Fruit fly (Drosophila melanogaster) whole organism, embryonic: ENCODE measurements around the gene PIG-B.

Experiments
- Adf1 ChIP-seq: fragments of 200-800 bp; sonication (Bioruptor generic); IDR thresholded peaks from 2 replicates; pipeline ENCODE4 v1.3.6; 2022; ENCODE audit warnings: missing biosample characterization, missing genetic modification characterization
- BEAF-32 ChIP-seq: fragments of 200-800 bp; sonication (Bioruptor generic); optimal IDR thresholded peaks from 3 replicates; lab custom pipeline; 2017; ENCODE audit warnings: missing biosample characterization, missing genetic modification characterization, mild to moderate bottlenecking, moderate library complexity, missing genetic modification reagents
- Bteb2 ChIP-seq: fragments of 200-800 bp; sonication (Bioruptor generic); optimal IDR thresholded peaks from 2 replicates; lab custom pipeline; 2016; ENCODE audit warnings: missing biosample characterization, missing genetic modification characterization
- CG10462 ChIP-seq: fragments of 200-800 bp; sonication (Bioruptor generic); optimal IDR thresholded peaks from 2 replicates; lab custom pipeline; 2016; ENCODE audit warnings: missing biosample characterization, missing genetic modification characterization
- CG10654 ChIP-seq: fragments of 200-800 bp; sonication (Bioruptor generic); optimal IDR thresholded peaks from 2 replicates; lab custom pipeline; 2016; ENCODE audit warnings: missing biosample characterization, missing genetic modification characterization
- CG14014 ChIP-seq: fragments of 200-800 bp; sonication (Bioruptor generic); IDR thresholded peaks from 2 replicates; pipeline ENCODE4 v1.3.6; 2022; ENCODE audit warnings: missing biosample characterization, missing genetic modification characterization
- CG14441 ChIP-seq: fragments of 200-800 bp; sonication (Bioruptor generic); IDR thresholded peaks from 2 replicates; pipeline ENCODE4 v1.3.6; 2022; ENCODE audit warnings: missing biosample characterization, missing genetic modification characterization
- CG15011 ChIP-seq: fragments of 200-800 bp; sonication (Bioruptor generic); optimal IDR thresholded peaks from 3 replicates; lab custom pipeline; 2018; ENCODE audit warnings: missing biosample characterization, mild to moderate bottlenecking, missing genetic modification characterization
- CG15514 ChIP-seq: fragments of 200-800 bp; sonication (Bioruptor generic); optimal IDR thresholded peaks from 3 replicates; lab custom pipeline; 2017; ENCODE audit warnings: missing biosample characterization, missing genetic modification characterization, mild to moderate bottlenecking, moderate library complexity, missing genetic modification reagents
- CG1602 ChIP-seq: fragments of 200-800 bp; sonication (Bioruptor generic); optimal IDR thresholded peaks from 3 replicates; lab custom pipeline; 2016; ENCODE audit warnings: missing biosample characterization, missing genetic modification characterization
- CG1603 ChIP-seq: fragments of 200-800 bp; sonication (Bioruptor generic); optimal IDR thresholded peaks from 2 replicates; lab custom pipeline; 2019; ENCODE audit warnings: missing biosample characterization, mild to moderate bottlenecking, missing genetic modification characterization, moderate library complexity
- CG1647 ChIP-seq: fragments of 200-800 bp; sonication (Bioruptor generic); optimal IDR thresholded peaks from 3 replicates; lab custom pipeline; 2016; ENCODE audit warnings: missing biosample characterization, missing genetic modification characterization
- CG16815 ChIP-seq: fragments of 200-800 bp; sonication (Bioruptor generic); optimal IDR thresholded peaks from 3 replicates; lab custom pipeline; 2017; ENCODE audit warnings: missing biosample characterization, mild to moderate bottlenecking, missing genetic modification characterization
- CG17912 ChIP-seq: fragments of 200-800 bp; sonication (Bioruptor generic); optimal IDR thresholded peaks from 2 replicates; lab custom pipeline; 2018; ENCODE audit warnings: missing biosample characterization, mild to moderate bottlenecking, missing genetic modification characterization
- CG2712 ChIP-seq: fragments of 200-800 bp; optimal IDR thresholded peaks from 3 replicates; lab custom pipeline; 2019; ENCODE audit warnings: missing biosample characterization, mild to moderate bottlenecking, missing genetic modification characterization, moderate library complexity
- CG33557 ChIP-seq: fragments of 200-800 bp; sonication (Bioruptor generic); optimal IDR thresholded peaks from 2 replicates; lab custom pipeline; 2019; ENCODE audit warnings: missing biosample characterization, mild to moderate bottlenecking, missing genetic modification characterization, moderate library complexity
- CG3847 ChIP-seq: fragments of 200-800 bp; sonication (Bioruptor generic); IDR thresholded peaks from 2 replicates; pipeline ENCODE4 v1.3.6; 2022; ENCODE audit warnings: missing biosample characterization, missing genetic modification characterization
- CG3995 ChIP-seq: fragments of 200-800 bp; sonication (Bioruptor generic); optimal IDR thresholded peaks from 3 replicates; lab custom pipeline; 2016; ENCODE audit warnings: missing biosample characterization, missing genetic modification characterization
- CG4730 ChIP-seq: fragments of 200-800 bp; sonication (Bioruptor generic); IDR thresholded peaks from 2 replicates; pipeline ENCODE4 v1.3.6; 2022; ENCODE audit warnings: missing biosample characterization, missing genetic modification characterization
- CG6791 ChIP-seq: fragments of 200-800 bp; sonication (Bioruptor generic); IDR thresholded peaks from 3 replicates; pipeline ENCODE4 v1.3.6; 2022; ENCODE audit warnings: missing biosample characterization, missing genetic modification characterization; ENCODE audit not compliant: partially characterized antibody
- CG7786 ChIP-seq: fragments of 200-800 bp; sonication (Bioruptor generic); optimal IDR thresholded peaks from 2 replicates; lab custom pipeline; 2016; ENCODE audit warnings: missing biosample characterization, missing genetic modification characterization
- CG8478 ChIP-seq: fragments of >200 bp; optimal IDR thresholded peaks from 2 replicates; lab custom pipeline; 2018
- CG9932 ChIP-seq: fragments of 200-800 bp; sonication (Bioruptor generic); IDR thresholded peaks from 2 replicates; pipeline ENCODE4 v1.3.6; 2022; ENCODE audit warnings: missing biosample characterization, missing genetic modification characterization
- Dbx ChIP-seq: fragments of 200-800 bp; sonication (Bioruptor generic); IDR thresholded peaks from 3 replicates; pipeline ENCODE4 v1.3.6; 2022; ENCODE audit warnings: missing biosample characterization, missing genetic modification characterization
- Elba2 ChIP-seq: fragments of 200-800 bp; sonication (Bioruptor generic); optimal IDR thresholded peaks from 3 replicates; lab custom pipeline; 2016; ENCODE audit warnings: missing biosample characterization, missing genetic modification characterization
- Hr39 ChIP-seq: fragments of >200 bp; optimal IDR thresholded peaks from 2 replicates; lab custom pipeline; 2017
- Hr78 ChIP-seq, 2 experiments: fragments of 200-800 bp in 1 of 2; fragments of >200 bp in 1 of 2; sonication (Bioruptor generic) in 1 of 2; optimal IDR thresholded peaks; 2 replicates each; lab custom pipeline; 2017 to 2019; ENCODE audit warnings: missing biosample characterization in 2 of 2, missing genetic modification characterization in 2 of 2, mild to moderate bottlenecking in 1 of 2, moderate library complexity in 1 of 2
- MBD-R2 ChIP-seq: fragments of 200-800 bp; sonication (Bioruptor generic); IDR thresholded peaks from 2 replicates; pipeline ENCODE4 v1.3.6; 2022; ENCODE audit warnings: missing biosample characterization, missing genetic modification characterization
- Med ChIP-seq: fragments of 200-800 bp; sonication (Bioruptor generic); peaks from one replicate; lab custom pipeline; 2016; ENCODE audit warnings: missing biosample characterization, missing genetic modification characterization, mild to moderate bottlenecking, inconsistent platforms, moderate library complexity
- PHDP ChIP-seq: fragments of 200-800 bp; sonication (Bioruptor generic); optimal IDR thresholded peaks from 3 replicates; lab custom pipeline; 2018; ENCODE audit warnings: missing biosample characterization, mild to moderate bottlenecking, missing genetic modification characterization, moderate library complexity
- Tbp ChIP-seq: fragments of >200 bp; optimal IDR thresholded peaks from 2 replicates; lab custom pipeline; 2018; ENCODE audit warnings: missing biosample characterization, missing genetic modification characterization
- Trl ChIP-seq, 3 experiments: fragments of >200 bp in 2 of 3; fragments of 200-800 bp in 1 of 3; sonication (Bioruptor generic) in 1 of 3; optimal IDR thresholded peaks; 2 replicates in 1 of 3; 3 replicates in 2 of 3; lab custom pipeline; 2016 to 2017; ENCODE audit warnings: missing biosample characterization in 1 of 3, missing genetic modification characterization in 1 of 3
- amos ChIP-seq: fragments of 200-800 bp; sonication (Bioruptor generic); IDR thresholded peaks from 2 replicates; pipeline ENCODE4 v1.3.6; 2022; ENCODE audit warnings: missing biosample characterization, missing genetic modification characterization; ENCODE audit not compliant: partially characterized antibody
- caup ChIP-seq: fragments of 200-800 bp; sonication (Bioruptor generic); optimal IDR thresholded peaks from 3 replicates; lab custom pipeline; 2017; ENCODE audit warnings: missing biosample characterization, mild to moderate bottlenecking, missing genetic modification characterization, moderate library complexity; ENCODE audit not compliant: severe bottlenecking
- crol ChIP-seq: fragments of 200-800 bp; sonication (Bioruptor generic); IDR thresholded peaks from 2 replicates; pipeline ENCODE4 v1.3.6; 2022; ENCODE audit warnings: missing biosample characterization, missing genetic modification characterization
- dmrt99B ChIP-seq: fragments of 200-800 bp; sonication (Bioruptor generic); optimal IDR thresholded peaks from 2 replicates; lab custom pipeline; 2018; ENCODE audit warnings: missing biosample characterization, mild to moderate bottlenecking, missing genetic modification characterization, moderate library complexity
- en ChIP-seq: fragments of 200-800 bp; sonication (Bioruptor generic); optimal IDR thresholded peaks from 2 replicates; lab custom pipeline; 2016; ENCODE audit warnings: missing biosample characterization, missing genetic modification characterization
- esg ChIP-seq: fragments of 200-800 bp; sonication (Bioruptor generic); conservative IDR thresholded peaks from 2 replicates; pipeline ENCODE4 v1.3.6; 2022; ENCODE audit warnings: missing biosample characterization, missing genetic modification characterization
- gfzf ChIP-seq: fragments of 200-800 bp; sonication (Bioruptor generic); optimal IDR thresholded peaks from 2 replicates; lab custom pipeline; 2016; ENCODE audit warnings: missing biosample characterization, mild to moderate bottlenecking, missing genetic modification characterization, moderate library complexity
- gsb-n ChIP-seq: fragments of 200-800 bp; sonication (Bioruptor generic); optimal IDR thresholded peaks from 3 replicates; lab custom pipeline; 2018; ENCODE audit warnings: missing biosample characterization, mild to moderate bottlenecking, missing genetic modification characterization
- ham ChIP-seq: fragments of 200-800 bp; sonication (Bioruptor generic); IDR thresholded peaks from 2 replicates; pipeline ENCODE4 v1.3.6; 2022; ENCODE audit warnings: missing biosample characterization, missing genetic modification characterization
- pan ChIP-seq, 4 experiments: fragments of >200 bp in 3 of 4; fragments of 200-800 bp in 1 of 4; sonication (Bioruptor generic) in 1 of 4; optimal IDR thresholded peaks in 3 of 4; IDR thresholded peaks in 1 of 4; 2 replicates each; pipeline versions ENCODE4 v1.3.6 to Lab custom; 2017 to 2022; ENCODE audit warnings: missing biosample characterization in 2 of 4, missing genetic modification characterization in 2 of 4, mixed read lengths in 1 of 4
- peb ChIP-seq: fragments of 200-800 bp; sonication (Bioruptor generic); IDR thresholded peaks from 2 replicates; pipeline ENCODE4 v1.3.6; 2022; ENCODE audit warnings: missing biosample characterization, missing genetic modification characterization
- repo ChIP-seq: fragments of 200-800 bp; sonication (Bioruptor generic); optimal IDR thresholded peaks from 2 replicates; lab custom pipeline; 2016; ENCODE audit warnings: missing biosample characterization, missing genetic modification characterization
- sqz ChIP-seq: fragments of 200-800 bp; sonication (Bioruptor generic); optimal IDR thresholded peaks from 3 replicates; lab custom pipeline; 2018; ENCODE audit warnings: missing biosample characterization, mild to moderate bottlenecking, missing genetic modification characterization
- sug ChIP-seq: fragments of 200-800 bp; optimal IDR thresholded peaks from 2 replicates; lab custom pipeline; 2019; ENCODE audit warnings: missing biosample characterization, mild to moderate bottlenecking, missing genetic modification characterization, moderate library complexity
- tap ChIP-seq: fragments of 200-800 bp; optimal IDR thresholded peaks from 3 replicates; lab custom pipeline; 2019; ENCODE audit warnings: missing biosample characterization, mild to moderate bottlenecking, missing genetic modification characterization, moderate library complexity
- trh ChIP-seq: fragments of 200-800 bp; sonication (Bioruptor generic); optimal IDR thresholded peaks from 2 replicates; lab custom pipeline; 2016; ENCODE audit warnings: missing biosample characterization, missing genetic modification characterization
- z ChIP-seq: fragments of 200-800 bp; sonication (Bioruptor generic); IDR thresholded peaks from 3 replicates; pipeline ENCODE4 v1.3.6; 2022; ENCODE audit warnings: missing biosample characterization, missing genetic modification characterization

The PIG-B gene

DNA sequence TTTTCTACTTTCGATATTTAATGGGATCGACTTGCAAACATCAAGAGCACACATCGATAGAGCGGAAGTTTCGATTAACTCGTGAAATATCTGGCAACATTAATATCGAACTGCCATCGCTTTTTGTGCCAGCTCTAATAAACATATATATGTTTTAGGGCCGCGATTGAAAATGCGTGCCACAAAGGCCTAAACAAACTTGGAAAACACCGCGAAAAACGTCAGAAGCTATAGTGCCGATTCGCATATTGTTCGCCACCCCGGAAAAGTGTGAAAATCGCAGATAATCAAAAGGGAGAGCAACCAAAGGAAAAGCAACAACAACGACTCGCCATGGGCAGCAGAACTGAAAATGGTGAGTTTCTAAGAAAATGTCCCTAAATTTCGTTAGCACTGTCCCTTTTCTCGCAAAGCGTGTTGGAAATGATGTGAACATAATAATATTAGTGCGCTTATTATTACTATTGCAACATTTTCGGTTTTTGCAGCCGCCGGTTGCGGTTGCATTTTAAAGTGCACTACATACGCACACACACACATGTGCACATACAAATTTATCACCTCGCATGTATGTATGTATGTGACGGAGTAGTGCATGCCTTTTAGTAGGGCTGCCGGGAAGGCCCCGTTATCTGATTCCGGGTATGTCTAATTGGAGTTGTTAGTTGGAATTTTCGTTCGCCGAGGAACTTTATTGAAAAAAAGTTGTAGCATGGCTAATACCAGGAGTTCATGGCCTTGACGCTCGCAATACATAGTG lies 7.7 kb downstream of the PIG-B start, which contains the start of gene enc (continued):
- no peak for TF ChIP-seq dmrt99B (tag; lab: Kevin White, UChicago)
- no peak for TF ChIP-seq CG17912 (GFP tag; lab: Kevin White, UChicago)
- no peak for TF ChIP-seq esg (GFP tag; lab: Robert Waterston, UW)
- TF ChIP-seq CG33557 (GFP tag; lab: Kevin White, UChicago): no peak
- TF ChIP-seq Trl (optimal IDR thresholded peaks at IDR 0.05; lab: Kevin White, UChicago): no peak
- TF ChIP-seq Trl (GFP tag; optimal IDR thresholded peaks at IDR 0.05; lab: Kevin White, UChicago): no peak
- no peak for TF ChIP-seq Bteb2
- peak; percentile 39; the same call in 1 of the 2 replicates for TF ChIP-seq CG3847 (GFP tag; lab: Robert Waterston, UW)
- TF ChIP-seq CG16815 (GFP tag; lab: Kevin White, UChicago): no peak
- no peak for TF ChIP-seq Tbp (GFP tag; lab: Kevin White, UChicago)
- no peak for TF ChIP-seq CG8478 (lab: Kevin White, UChicago)
- no peak for TF ChIP-seq peb (GFP tag; lab: Robert Waterston, UW)
- no peak for TF ChIP-seq CG1602
- TF ChIP-seq ham (GFP tag; lab: Robert Waterston, UW): no peak
- TF ChIP-seq CG6791 (GFP tag; lab: Robert Waterston, UW): peak; percentile 98
- TF ChIP-seq gfzf (GFP tag; lab: Kevin White, UChicago): peak; percentile 17
- TF ChIP-seq z (GFP tag; lab: Robert Waterston, UW): no peak
- TF ChIP-seq CG1603: peak; percentile 43
- TF ChIP-seq CG14441 (GFP tag; lab: Robert Waterston, UW): no peak
- TF ChIP-seq CG9932 (GFP tag; lab: Robert Waterston, UW): peak; percentile 50; the same call in 1 of the 2 replicates
- peak; percentile 94 for TF ChIP-seq BEAF-32 (GFP tag; lab: Kevin White, UChicago)
- TF ChIP-seq sug (tag; lab: Kevin White, UChicago): peak; percentile 36
- TF ChIP-seq amos (GFP tag; lab: Robert Waterston, UW): peak; percentile 98
- no peak for TF ChIP-seq Adf1
- TF ChIP-seq CG4730 (GFP tag; lab: Robert Waterston, UW): no peak
- no peak for TF ChIP-seq Hr39 (lab: Kevin White, UChicago)
- TF ChIP-seq gsb-n: no peak
- TF ChIP-seq CG7786: no peak
- no peak for TF ChIP-seq caup (GFP tag; lab: Kevin White, UChicago)
- no peak for TF ChIP-seq crol
- TF ChIP-seq MBD-R2 (GFP tag; lab: Robert Waterston, UW): peak; percentile 75
- TF ChIP-seq Hr78 (GFP tag; optimal IDR thresholded peaks at IDR 0.05; lab: Kevin White, UChicago): no peak
- TF ChIP-seq Elba2: no peak
- peak; percentile 18; the same call in 1 of the 2 replicates for TF ChIP-seq CG14014 (GFP tag; lab: Robert Waterston, UW)
- no peak for TF ChIP-seq CG10462
- no peak for TF ChIP-seq CG1647
- TF ChIP-seq repo: no peak
- TF ChIP-seq CG15011 (GFP tag; lab: Kevin White, UChicago): no peak
- TF ChIP-seq trh (GFP tag; lab: Kevin White, UChicago): no peak
- no peak for TF ChIP-seq CG3995 (GFP tag; lab: Kevin White, UChicago)
- TF ChIP-seq tap (tag; lab: Kevin White, UChicago): no peak
- TF ChIP-seq Med (GFP tag; lab: Kevin White, UChicago): peak; percentile 79
- no peak for TF ChIP-seq sqz (GFP tag; lab: Kevin White, UChicago)
- 0 out of 3 replicates have a peak, but pooled peaks have one; percentile 30 for TF ChIP-seq Dbx (GFP tag; lab: Robert Waterston, UW)
- TF ChIP-seq CG15514 (GFP tag; lab: Kevin White, UChicago): peak; percentile 52
- no peak for TF ChIP-seq pan (optimal IDR thresholded peaks at IDR 0.05; lab: Kevin White, UChicago)
- no peak for TF ChIP-seq pan (GFP tag; optimal IDR thresholded peaks at IDR 0.05 in 1 of 2, IDR thresholded peaks at IDR 0.05 in 1 of 2)
- TF ChIP-seq PHDP: no peak
- TF ChIP-seq CG2712: peak; percentile 33
- TF ChIP-seq CG10654: no peak
- TF ChIP-seq en: no peak
